Fruit fly (Drosophila melanogaster) whole organism, adult: ENCODE results near the gene CYLD.

Experiments
- CG11617 ChIP-seq: fragments of 200-800 bp; sonication (Bioruptor generic); optimal IDR thresholded peaks from 2 replicates; lab custom pipeline; 2017; ENCODE audit warnings: mild to moderate bottlenecking, missing biosample characterization, missing genetic modification reagents, missing genetic modification characterization
- Crg-1 ChIP-seq: fragments of 200-800 bp; sonication (Bioruptor generic); optimal IDR thresholded peaks from 2 replicates; lab custom pipeline; 2016; ENCODE audit warnings: missing biosample characterization, missing genetic modification characterization
- cnc ChIP-seq, 2 experiments: fragments of >200 bp; optimal IDR thresholded peaks; 2 replicates each; lab custom pipeline; 2017
- kay ChIP-seq: fragments of 200-800 bp; sonication (Bioruptor generic); peaks from one replicate; lab custom pipeline; 2016; ENCODE audit warnings: missing biosample characterization, missing genetic modification characterization, borderline replicate concordance
- toe ChIP-seq: fragments of 200-800 bp; sonication (Bioruptor generic); optimal IDR thresholded peaks from 2 replicates; lab custom pipeline; 2016; ENCODE audit warnings: missing biosample characterization, missing genetic modification characterization

DNA sequence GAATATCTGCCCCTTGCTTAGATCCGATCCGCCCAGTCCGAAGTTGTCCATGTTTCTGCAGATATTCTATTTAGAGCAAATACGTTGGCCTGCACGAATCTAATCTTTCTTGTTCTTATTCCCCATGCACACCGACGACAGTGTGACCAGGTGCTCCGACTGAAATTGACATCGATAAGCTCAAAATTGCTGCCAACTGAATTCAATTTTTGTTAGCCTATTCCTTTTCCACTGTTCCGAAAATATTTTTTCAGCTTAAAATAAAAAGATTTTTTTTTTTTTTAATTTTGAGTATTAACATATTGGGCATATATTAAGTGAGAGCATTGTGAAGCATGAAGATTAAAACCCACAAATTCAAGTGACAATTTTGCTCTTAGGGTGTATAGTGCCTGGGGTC is 4.1 kb upstream of the CYLD start, which contains the start of gene nmd:
- no peak for TF ChIP-seq cnc (optimal IDR thresholded peaks at IDR 0.05; lab: Kevin White, UChicago)
- TF ChIP-seq kay: peak; percentile 67
- TF ChIP-seq Crg-1: no peak
- TF ChIP-seq CG11617 (GFP tag; lab: Kevin White, UChicago): no peak
- TF ChIP-seq toe (GFP tag; lab: Kevin White, UChicago): no peak
